Fruit fly (Drosophila melanogaster) whole organism, embryonic: ENCODE measurements around the gene retinin.
A peak's percentile ranks its signal among the peaks of the same experiment; 100 is the strongest.

Experiments
- Atf6 ChIP-seq: fragments of 200-800 bp; sonication (Bioruptor generic); IDR thresholded peaks from 2 replicates; pipeline ENCODE4 v1.3.6; 2022; ENCODE audit warnings: missing biosample characterization, missing genetic modification characterization
- Bdp1 ChIP-seq: fragments of 200-800 bp; sonication (Bioruptor generic); optimal IDR thresholded peaks from 3 replicates; lab custom pipeline; 2016; ENCODE audit warnings: missing biosample characterization, missing genetic modification characterization
- Bgb ChIP-seq: fragments of 200-800 bp; sonication (Bioruptor generic); IDR thresholded peaks from 2 replicates; pipeline ENCODE4 v1.3.6; 2022; ENCODE audit warnings: missing biosample characterization, missing genetic modification characterization; ENCODE audit not compliant: partially characterized antibody
- CG10366 ChIP-seq: fragments of 200-800 bp; sonication (Bioruptor generic); IDR thresholded peaks from 2 replicates; pipeline ENCODE4 v1.3.6; 2022; ENCODE audit warnings: missing biosample characterization, missing genetic modification characterization
- CG11398 ChIP-seq: fragments of 200-800 bp; sonication (Bioruptor generic); optimal IDR thresholded peaks from 2 replicates; lab custom pipeline; 2016; ENCODE audit warnings: missing biosample characterization, missing genetic modification characterization
- CG11723 ChIP-seq: fragments of 200-800 bp; sonication (Bioruptor generic); optimal IDR thresholded peaks from 2 replicates; lab custom pipeline; 2017; ENCODE audit warnings: missing biosample characterization, mild to moderate bottlenecking, missing genetic modification characterization
- CG12299 ChIP-seq: fragments of 200-800 bp; sonication (Bioruptor generic); optimal IDR thresholded peaks from 2 replicates; lab custom pipeline; 2018; ENCODE audit warnings: missing biosample characterization, mild to moderate bottlenecking, missing genetic modification characterization
- CG13624 ChIP-seq: fragments of 200-800 bp; sonication (Bioruptor generic); optimal IDR thresholded peaks from 2 replicates; lab custom pipeline; 2016; ENCODE audit warnings: missing biosample characterization, missing genetic modification characterization
- CG16813 ChIP-seq: fragments of 200-800 bp; sonication (Bioruptor generic); IDR thresholded peaks from 3 replicates; pipeline ENCODE4 v1.3.6; 2022; ENCODE audit warnings: missing biosample characterization, missing genetic modification characterization; ENCODE audit not compliant: partially characterized antibody
- CG17612 ChIP-seq: fragments of 200-800 bp; sonication (Bioruptor generic); IDR thresholded peaks from 2 replicates; pipeline ENCODE4 v1.3.6; 2022; ENCODE audit warnings: missing biosample characterization, missing genetic modification characterization
- CG17829 ChIP-seq: fragments of 200-800 bp; optimal IDR thresholded peaks from 2 replicates; lab custom pipeline; 2019; ENCODE audit warnings: missing biosample characterization, mild to moderate bottlenecking, missing genetic modification characterization, moderate library complexity
- CG2712 ChIP-seq: fragments of 200-800 bp; optimal IDR thresholded peaks from 3 replicates; lab custom pipeline; 2019; ENCODE audit warnings: missing biosample characterization, mild to moderate bottlenecking, missing genetic modification characterization, moderate library complexity
- CG30020 ChIP-seq: fragments of 200-800 bp; optimal IDR thresholded peaks from 2 replicates; lab custom pipeline; 2019; ENCODE audit warnings: missing biosample characterization, mild to moderate bottlenecking, missing genetic modification characterization, moderate library complexity
- CG3065 ChIP-seq: fragments of 200-800 bp; sonication (Bioruptor generic); optimal IDR thresholded peaks from 2 replicates; lab custom pipeline; 2016; ENCODE audit warnings: missing biosample characterization, missing genetic modification characterization
- CG31224 ChIP-seq: fragments of 200-800 bp; sonication (Bioruptor generic); IDR thresholded peaks from 2 replicates; pipeline ENCODE4 v1.3.6; 2022; ENCODE audit warnings: missing biosample characterization, missing genetic modification characterization
- CG33213 ChIP-seq: fragments of 200-800 bp; sonication (Bioruptor generic); optimal IDR thresholded peaks from 3 replicates; lab custom pipeline; 2016; ENCODE audit warnings: missing biosample characterization, missing genetic modification characterization
- CG34224 ChIP-seq: fragments of 200-800 bp; sonication (Bioruptor generic); IDR thresholded peaks from 3 replicates; pipeline ENCODE4 v1.3.6; 2022; ENCODE audit warnings: missing biosample characterization, missing genetic modification characterization; ENCODE audit not compliant: partially characterized antibody
- CG5180 ChIP-seq: fragments of 200-800 bp; sonication (Bioruptor generic); optimal IDR thresholded peaks from 3 replicates; lab custom pipeline; 2017; ENCODE audit warnings: missing biosample characterization, missing genetic modification characterization, mild to moderate bottlenecking, moderate library complexity, missing genetic modification reagents
- CG5953 ChIP-seq: fragments of 200-800 bp; sonication (Bioruptor generic); IDR thresholded peaks from 2 replicates; pipeline ENCODE4 v1.3.6; 2022; ENCODE audit warnings: missing biosample characterization, missing genetic modification characterization
- CG7786 ChIP-seq: fragments of 200-800 bp; sonication (Bioruptor generic); optimal IDR thresholded peaks from 2 replicates; lab custom pipeline; 2016; ENCODE audit warnings: missing biosample characterization, missing genetic modification characterization
- CG8290 ChIP-seq, 3 experiments: fragments of 200-800 bp; sonication (Bioruptor generic); optimal IDR thresholded peaks; 2 replicates each; lab custom pipeline; 2016 to 2019; ENCODE audit warnings: missing biosample characterization in 3 of 3, missing genetic modification characterization in 3 of 3, mild to moderate bottlenecking in 2 of 3, moderate library complexity in 1 of 3
- CG8944 ChIP-seq: fragments of 200-800 bp; sonication (Bioruptor generic); optimal IDR thresholded peaks from 3 replicates; lab custom pipeline; 2016; ENCODE audit warnings: missing biosample characterization, missing genetic modification characterization
- CHES-1-like ChIP-seq: fragments of 200-800 bp; sonication (Bioruptor generic); optimal IDR thresholded peaks from 2 replicates; lab custom pipeline; 2016; ENCODE audit warnings: missing biosample characterization, missing genetic modification characterization
- Dfd ChIP-seq, 2 experiments: fragments of >200 bp; optimal IDR thresholded peaks; 2 replicates each; lab custom pipeline; 2017; ENCODE audit warnings: missing biosample characterization in 2 of 2, missing genetic modification characterization in 2 of 2
- Ets65A ChIP-seq: fragments of 200-800 bp; sonication (Bioruptor generic); peaks from one replicate; lab custom pipeline; 2016; ENCODE audit warnings: missing biosample characterization, missing genetic modification characterization
- Fer3 ChIP-seq: fragments of 200-800 bp; sonication (Bioruptor generic); optimal IDR thresholded peaks from 2 replicates; lab custom pipeline; 2018; ENCODE audit warnings: missing biosample characterization, mild to moderate bottlenecking, missing genetic modification characterization, moderate library complexity
- Gug ChIP-seq: fragments of 200-800 bp; sonication (Bioruptor generic); IDR thresholded peaks from 4 replicates; pipeline ENCODE4 v1.3.6; 2022; ENCODE audit warnings: missing biosample characterization, missing genetic modification characterization
- HmgD ChIP-seq: fragments of 200-800 bp; sonication (Bioruptor generic); optimal IDR thresholded peaks from 3 replicates; lab custom pipeline; 2016; ENCODE audit warnings: missing biosample characterization, missing genetic modification characterization
- Hr3 ChIP-seq: fragments of 200-800 bp; sonication (Bioruptor generic); optimal IDR thresholded peaks from 3 replicates; lab custom pipeline; 2016; ENCODE audit warnings: missing biosample characterization, missing genetic modification characterization
- MBD-R2 ChIP-seq: fragments of 200-800 bp; sonication (Bioruptor generic); IDR thresholded peaks from 2 replicates; pipeline ENCODE4 v1.3.6; 2022; ENCODE audit warnings: missing biosample characterization, missing genetic modification characterization
- Mad ChIP-seq: fragments of 200-800 bp; sonication (Bioruptor generic); optimal IDR thresholded peaks from 2 replicates; lab custom pipeline; 2016; ENCODE audit warnings: missing biosample characterization, missing genetic modification characterization
- NC2β ChIP-seq: fragments of 200-800 bp; sonication (Bioruptor generic); optimal IDR thresholded peaks from 2 replicates; lab custom pipeline; 2016; ENCODE audit warnings: missing biosample characterization, missing genetic modification characterization
- Ptx1 ChIP-seq: fragments of 200-800 bp; sonication (Bioruptor generic); IDR thresholded peaks from 2 replicates; pipeline ENCODE4 v1.3.6; 2022; ENCODE audit warnings: missing biosample characterization, missing genetic modification characterization
- Rfx ChIP-seq: fragments of 200-800 bp; sonication (Bioruptor generic); IDR thresholded peaks from 2 replicates; pipeline ENCODE4 v1.3.6; 2022; ENCODE audit warnings: missing biosample characterization, missing genetic modification characterization
- az2 ChIP-seq: fragments of 200-800 bp; sonication (Bioruptor generic); optimal IDR thresholded peaks from 3 replicates; lab custom pipeline; 2016; ENCODE audit warnings: missing biosample characterization, missing genetic modification characterization
- bab2 ChIP-seq: fragments of 200-800 bp; sonication (Bioruptor generic); optimal IDR thresholded peaks from 2 replicates; lab custom pipeline; 2016; ENCODE audit warnings: missing biosample characterization, missing genetic modification characterization
- esg ChIP-seq: fragments of 200-800 bp; sonication (Bioruptor generic); conservative IDR thresholded peaks from 2 replicates; pipeline ENCODE4 v1.3.6; 2022; ENCODE audit warnings: missing biosample characterization, missing genetic modification characterization
- h ChIP-seq: fragments of >200 bp; optimal IDR thresholded peaks from 2 replicates; lab custom pipeline; 2017
- klu ChIP-seq: fragments of 200-800 bp; sonication (Bioruptor generic); IDR thresholded peaks from 2 replicates; pipeline ENCODE4 v1.3.6; 2022; ENCODE audit warnings: missing biosample characterization, missing genetic modification characterization
- lbe ChIP-seq: fragments of 200-800 bp; sonication (Bioruptor generic); optimal IDR thresholded peaks from 2 replicates; lab custom pipeline; 2016; ENCODE audit warnings: missing biosample characterization, mild to moderate bottlenecking, missing genetic modification characterization
- nerfin-2 ChIP-seq: fragments of 200-800 bp; sonication (Bioruptor generic); IDR thresholded peaks from 2 replicates; pipeline ENCODE4 v1.3.6; 2022; ENCODE audit warnings: missing biosample characterization, missing genetic modification characterization; ENCODE audit not compliant: partially characterized antibody
- oc ChIP-seq: fragments of 200-800 bp; sonication (Bioruptor generic); optimal IDR thresholded peaks from 2 replicates; lab custom pipeline; 2018; ENCODE audit warnings: missing biosample characterization, mild to moderate bottlenecking, missing genetic modification characterization, moderate library complexity
- rib ChIP-seq: fragments of 200-800 bp; sonication (Bioruptor generic); IDR thresholded peaks from 2 replicates; pipeline ENCODE4 v1.3.6; 2022; ENCODE audit warnings: missing biosample characterization, missing genetic modification characterization
- schlank ChIP-seq: fragments of 200-800 bp; sonication (Bioruptor generic); optimal IDR thresholded peaks from 2 replicates; lab custom pipeline; 2018; ENCODE audit warnings: missing biosample characterization, mild to moderate bottlenecking, missing genetic modification characterization
- sr ChIP-seq: fragments of 200-800 bp; sonication (Bioruptor generic); IDR thresholded peaks from 3 replicates; pipeline ENCODE4 v1.3.6; 2022; ENCODE audit warnings: missing biosample characterization, missing genetic modification characterization
- tap ChIP-seq: fragments of 200-800 bp; optimal IDR thresholded peaks from 3 replicates; lab custom pipeline; 2019; ENCODE audit warnings: missing biosample characterization, mild to moderate bottlenecking, missing genetic modification characterization, moderate library complexity
- tio ChIP-seq: fragments of 200-800 bp; sonication (Bioruptor generic); optimal IDR thresholded peaks from 2 replicates; lab custom pipeline; 2017; ENCODE audit warnings: missing biosample characterization, missing genetic modification characterization, inconsistent platforms
- trem ChIP-seq: fragments of 200-800 bp; optimal IDR thresholded peaks from 3 replicates; lab custom pipeline; 2019; ENCODE audit warnings: missing biosample characterization, mild to moderate bottlenecking, missing genetic modification characterization, moderate library complexity
- vnd ChIP-seq: fragments of 200-800 bp; sonication (Bioruptor generic); IDR thresholded peaks from 3 replicates; pipeline ENCODE4 v1.3.6; 2022; ENCODE audit warnings: missing biosample characterization, missing genetic modification characterization; ENCODE audit not compliant: partially characterized antibody
- wor ChIP-seq: fragments of 200-800 bp; sonication (Bioruptor generic); IDR thresholded peaks from 2 replicates; pipeline ENCODE4 v1.3.6; 2022; ENCODE audit warnings: missing biosample characterization, missing genetic modification characterization
- yki ChIP-seq: fragments of >200 bp; optimal IDR thresholded peaks from 3 replicates; lab custom pipeline; 2018

The retinin gene

dm6 chr3L:16328207-16328891 lies 3.4 kb upstream of the retinin start, which contains the start of gene CG13058 (continued):
- TF ChIP-seq Mad (GFP tag; lab: Kevin White, UChicago) (peak; percentile 22), Ets65A (GFP tag; lab: Kevin White, UChicago) (peak; percentile 45), CG33213 (no peak), tio (GFP tag; lab: Kevin White, UChicago) (peak; percentile 2), vnd (GFP tag; lab: Robert Waterston, UW) (no peak), MBD-R2 (GFP tag; lab: Robert Waterston, UW) (peak; percentile 48), bab2 (GFP tag; lab: Kevin White, UChicago) (no peak), CG13624 (GFP tag; lab: Kevin White, UChicago) (no peak), schlank (tag; lab: Kevin White, UChicago) (no peak), trem (tag; lab: Kevin White, UChicago) (no peak), Rfx (GFP tag; lab: Robert Waterston, UW) (0 out of 2 replicates have a peak, but pooled peaks have one; percentile 31), CG5953 (GFP tag; lab: Robert Waterston, UW) (no peak), CG10366 (GFP tag; lab: Robert Waterston, UW) (peak; percentile 87), klu (no peak), Gug (GFP tag; lab: Robert Waterston, UW) (no peak), az2 (peak; percentile 42), CG12299 (tag; lab: Kevin White, UChicago) (no peak), CG8290 (GFP tag; optimal IDR thresholded peaks at IDR 0.05; lab: Kevin White, UChicago) (no peak), CG8290 (tag; optimal IDR thresholded peaks at IDR 0.05; lab: Kevin White, UChicago) (peak in 1 of 2 experiments; percentile 81), NC2β (GFP tag; lab: Kevin White, UChicago) (no peak), Dfd (GFP tag; optimal IDR thresholded peaks at IDR 0.05; lab: Kevin White, UChicago) (no peak), CG7786 (GFP tag; lab: Kevin White, UChicago) (peak; percentile 61), CG11398 (GFP tag; lab: Kevin White, UChicago) (peak; percentile 30), CG34224 (no peak), wor (GFP tag; lab: Robert Waterston, UW) (peak; percentile 41; the same call in 1 of the 2 replicates), Bgb (no peak), Bdp1 (GFP tag; lab: Kevin White, UChicago) (peak; percentile 10), tap (peak; percentile 59), CG11723 (GFP tag; lab: Kevin White, UChicago) (peak; percentile 24), HmgD (GFP tag; lab: Kevin White, UChicago) (no peak), CG16813 (GFP tag; lab: Robert Waterston, UW) (no peak), CHES-1-like (GFP tag; lab: Kevin White, UChicago) (peak; percentile 59), CG2712 (tag; lab: Kevin White, UChicago) (no peak), sr (no peak), CG17829 (no peak), CG17612 (GFP tag; lab: Robert Waterston, UW) (no peak), CG3065 (GFP tag; lab: Kevin White, UChicago) (no peak), rib (GFP tag; lab: Robert Waterston, UW) (no peak), nerfin-2 (GFP tag; lab: Robert Waterston, UW) (no peak), CG8944 (GFP tag; lab: Kevin White, UChicago) (peak; percentile 36), CG5180 (GFP tag; lab: Kevin White, UChicago) (peak; percentile 57), Ptx1 (GFP tag; lab: Robert Waterston, UW) (peak; percentile 64), h (lab: Kevin White, UChicago) (no peak), esg (GFP tag; lab: Robert Waterston, UW) (peak; percentile 81), lbe (GFP tag; lab: Kevin White, UChicago) (no peak), CG31224 (GFP tag; lab: Robert Waterston, UW) (no peak), CG30020 (tag; lab: Kevin White, UChicago) (no peak), oc (tag; lab: Kevin White, UChicago) (no peak), Atf6 (GFP tag; lab: Robert Waterston, UW) (peak; percentile 84), yki (lab: Kevin White, UChicago) (no peak), Hr3 (GFP tag; lab: Kevin White, UChicago) (peak; percentile 48), Fer3 (tag; lab: Kevin White, UChicago) (peak; percentile 59)
